Worm (Caenorhabditis elegans): Measurements from ENCODE around the gene C05C10.8.

C05C10.8 gene

DNA sequence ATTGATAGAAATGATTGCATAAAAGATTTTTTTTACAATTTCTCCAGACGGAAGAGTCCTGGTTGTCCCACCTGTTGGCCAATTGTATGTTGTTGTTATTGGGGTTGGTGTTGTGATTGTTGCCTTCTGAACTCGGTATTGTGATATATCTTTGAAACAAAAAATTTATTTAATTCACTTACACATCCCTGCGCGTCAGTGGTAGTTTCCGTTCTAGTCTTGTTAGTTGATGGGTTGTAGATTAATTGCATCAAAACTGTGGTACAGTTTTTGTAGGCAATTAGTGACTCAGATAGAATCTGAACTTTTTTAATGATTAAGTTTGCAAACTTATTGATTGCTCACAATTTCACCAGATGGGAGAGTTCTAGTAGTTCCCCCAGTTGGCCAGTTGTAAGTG is 13.3 kb downstream of the C05C10.8 start:
- no peak for TF ChIP-seq nfya-1 (tag; optimal IDR thresholded peaks at IDR 0.05; ENCODE audit: borderline replicate concordance, insufficient read depth)
- TF ChIP-seq bed-2 (GFP tag; IDR thresholded peaks at IDR 0.05), result no peak
- no peak for TF ChIP-seq K12H6.12 (tag; optimal IDR thresholded peaks at IDR 0.05)
- TF ChIP-seq athp-1 (tag; optimal IDR thresholded peaks at IDR 0.05), result no peak

DNA sequence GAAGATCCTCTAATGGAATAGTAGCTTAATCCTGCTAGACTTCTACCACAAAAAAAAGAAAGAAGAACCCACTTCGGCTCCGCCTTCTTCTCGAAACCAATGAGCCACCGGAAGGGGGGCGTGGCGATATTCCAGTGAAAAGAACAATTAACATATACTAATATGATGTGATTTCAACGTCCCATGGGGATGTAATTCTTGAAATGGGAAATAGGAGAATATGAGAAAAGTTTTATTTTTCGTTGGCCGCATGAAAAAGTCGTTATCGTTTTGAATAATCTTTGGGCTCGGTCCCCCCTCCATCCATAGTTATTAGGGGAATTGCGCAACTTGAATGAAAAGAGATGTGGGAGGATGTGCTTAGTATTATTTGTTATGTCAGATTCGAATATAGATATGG is 17.5 kb downstream of the C05C10.8 start, which contains the start of gene unc-4:
Gene unc-4 (minus strand): TSS at position 101 of the 400 bp plus-strand sequence.
- TF ChIP-seq ztf-22 (GFP tag; optimal IDR thresholded peaks at IDR 0.05) (no peak), mxl-1 (tag; optimal IDR thresholded peaks at IDR 0.05) (no peak), egl-44 (GFP tag; IDR thresholded peaks at IDR 0.05) (no peak), F49E8.2 (tag; optimal IDR thresholded peaks at IDR 0.05; ENCODE audit: insufficient read depth) (no peak), mes-4 (tag; optimal IDR thresholded peaks at IDR 0.05) (no peak), ceh-27 (GFP tag; optimal IDR thresholded peaks at IDR 0.05) (no peak), Y53F4B.3 (GFP tag; IDR thresholded peaks at IDR 0.05) (no peak), nfya-1 (tag; optimal IDR thresholded peaks at IDR 0.05; ENCODE audit: borderline replicate concordance, insufficient read depth) (no peak), him-1 (tag; optimal IDR thresholded peaks at IDR 0.05) (no peak), bed-1 (GFP tag; IDR thresholded peaks at IDR 0.05) (no peak), mcd-1 (GFP tag; IDR thresholded peaks at IDR 0.05) (no peak), nfya-2 (GFP tag; IDR thresholded peaks at IDR 0.05) (no peak), B0019.2 (GFP tag; conservative IDR thresholded peaks at IDR 0.05) (no peak), attf-6 (GFP tag; IDR thresholded peaks at IDR 0.05) (no peak), aptf-2 (GFP tag; conservative IDR thresholded peaks at IDR 0.05) (no peak), F57A8.1 (GFP tag; optimal IDR thresholded peaks at IDR 0.05) (no peak), zim-3 (tag; optimal IDR thresholded peaks at IDR 0.05) (no peak), nhr-27 (tag; optimal IDR thresholded peaks at IDR 0.05) (no peak), ceh-79 (tag; optimal IDR thresholded peaks at IDR 0.05) (no peak), ztf-28 (GFP tag; IDR thresholded peaks at IDR 0.05) (no peak)

DNA sequence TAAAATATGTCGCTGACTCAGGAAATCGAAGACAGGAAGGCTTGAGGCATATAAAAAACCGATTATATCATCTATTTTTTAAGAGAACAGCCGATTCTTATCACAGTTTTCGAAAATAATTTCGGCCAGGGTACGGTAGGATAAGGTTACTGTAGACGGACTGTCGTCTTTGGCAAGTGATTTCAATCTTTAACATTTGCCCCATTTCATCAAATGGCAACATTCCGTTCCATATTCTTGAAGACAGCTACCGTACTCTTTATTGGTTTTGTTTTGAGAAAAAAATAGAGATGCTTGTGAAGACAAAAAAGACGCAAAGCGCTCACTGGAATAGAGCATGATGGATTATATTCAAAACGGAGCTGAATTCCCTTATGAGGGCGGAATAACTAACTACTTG is 19.1 kb downstream of the C05C10.8 start:
- TF ChIP-seq attf-3 (GFP tag; conservative IDR thresholded peaks at IDR 0.05) (no peak), madf-6 (GFP tag; IDR thresholded peaks at IDR 0.05) (no peak), fkh-3 (tag; optimal IDR thresholded peaks at IDR 0.05) (no peak), nfya-1 (tag; optimal IDR thresholded peaks at IDR 0.05; ENCODE audit: borderline replicate concordance, insufficient read depth) (no peak), nhr-179 (tag; optimal IDR thresholded peaks at IDR 0.05) (no peak)

DNA sequence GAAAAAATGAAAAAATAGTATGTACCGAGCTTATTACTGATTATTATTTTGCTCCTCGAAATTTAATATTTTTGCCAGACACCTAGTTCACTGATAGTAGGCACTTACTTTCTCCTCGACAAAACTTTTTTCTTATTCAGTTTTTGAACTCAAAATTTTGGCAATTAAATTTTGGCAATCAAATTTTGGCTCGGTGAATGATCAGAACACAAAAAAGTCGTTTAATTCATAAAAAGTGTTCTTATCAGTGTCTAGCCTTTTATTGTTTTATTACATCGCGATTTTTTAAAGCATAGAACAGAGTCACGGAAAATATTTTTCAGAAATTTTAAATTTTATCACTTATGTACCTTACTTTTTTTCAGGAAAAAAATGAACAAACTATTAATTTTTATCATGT is 22.6 kb downstream of the C05C10.8 start:
- TF ChIP-seq nhr-80 (tag; optimal IDR thresholded peaks at IDR 0.05) (no peak), efl-1 (GFP tag; optimal IDR thresholded peaks at IDR 0.05) (no peak), F39B2.1 (GFP tag; IDR thresholded peaks at IDR 0.05) (no peak), ceh-79 (tag; optimal IDR thresholded peaks at IDR 0.05) (no peak), ceh-91 (GFP tag; IDR thresholded peaks at IDR 0.05) (no peak), atf-7 (tag; optimal IDR thresholded peaks at IDR 0.05) (no peak), aptf-3 (GFP tag; IDR thresholded peaks at IDR 0.05) (no peak), ztf-28 (GFP tag; IDR thresholded peaks at IDR 0.05) (no peak), dpl-1 (GFP tag; optimal IDR thresholded peaks at IDR 0.05) (no peak), Y79H2A.3 (GFP tag; conservative IDR thresholded peaks at IDR 0.05) (no peak), K11D2.4 (GFP tag; IDR thresholded peaks at IDR 0.05) (no peak), sea-2 (GFP tag; IDR thresholded peaks at IDR 0.05) (no peak), cebp-2 (GFP tag; IDR thresholded peaks at IDR 0.05) (no peak), D2030.7 (GFP tag; IDR thresholded peaks at IDR 0.05) (no peak), ztf-3 (GFP tag; optimal IDR thresholded peaks at IDR 0.05) (no peak), attf-6 (GFP tag; IDR thresholded peaks at IDR 0.05) (no peak), hmg-1.2 (GFP tag; IDR thresholded peaks at IDR 0.05) (no peak), bed-2 (GFP tag; IDR thresholded peaks at IDR 0.05) (no peak)
